Worm (Caenorhabditis elegans): ENCODE data around the gene F54C9.3.

DNA sequence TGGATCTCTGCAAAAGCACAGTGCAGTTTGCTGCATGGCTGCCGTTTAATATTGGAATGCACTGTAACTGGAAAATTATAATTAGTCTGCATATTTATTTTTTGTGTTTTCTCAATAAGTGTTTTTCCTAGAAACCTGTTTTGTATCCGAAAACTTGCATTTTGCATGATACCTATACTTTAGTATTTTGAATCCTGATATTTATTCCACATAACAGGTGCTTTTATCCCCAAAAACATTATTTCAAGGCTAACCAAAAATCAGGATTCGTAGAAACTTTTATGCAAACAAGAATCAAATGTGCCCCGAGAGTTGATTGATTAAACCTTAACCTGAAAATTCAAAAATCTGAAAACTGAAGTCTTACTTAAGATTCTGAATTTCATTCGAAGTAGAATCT lies 43.9 kb upstream of the F54C9.3 start:
- TF ChIP-seq nhr-76 (tag; optimal IDR thresholded peaks at IDR 0.05) (no peak), sea-2 (GFP tag; optimal IDR thresholded peaks at IDR 0.05) (no peak), mdl-1 (tag; optimal IDR thresholded peaks at IDR 0.05) (no peak), nhr-237 (tag; optimal IDR thresholded peaks at IDR 0.05) (no peak)
